Worm (Caenorhabditis elegans): ENCODE results near the gene srx-66.

srx-66 gene

DNA sequence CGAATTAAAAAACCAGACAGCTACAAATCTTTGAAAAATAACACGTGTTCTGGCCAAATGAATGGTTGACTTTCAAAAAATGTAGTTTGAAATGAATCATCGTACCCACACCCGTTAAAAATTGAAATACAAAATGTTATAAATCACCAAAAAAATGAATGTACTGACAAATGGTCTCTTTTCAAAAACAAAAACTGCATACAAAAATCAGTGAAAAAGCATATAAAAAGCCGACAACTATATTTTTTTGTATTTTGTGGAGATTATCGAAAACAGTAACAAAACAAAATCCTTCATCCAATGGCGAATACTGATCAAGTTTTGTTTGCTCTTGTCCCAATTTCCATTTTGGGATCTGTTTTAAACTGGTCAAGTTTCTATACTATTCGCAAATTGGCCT lies at the start of gene srx-66:
Gene srx-66, plus strand, starts transcription at position 301 of the 400 bp plus-strand sequence.
- TF ChIP-seq ZK185.1 (tag; optimal IDR thresholded peaks at IDR 0.05; ENCODE audit: poor library complexity, severe bottlenecking) = no peak
- no peak for TF ChIP-seq ceh-100 (GFP tag; IDR thresholded peaks at IDR 0.05)
- TF ChIP-seq nhr-27 (tag; optimal IDR thresholded peaks at IDR 0.05) = no peak
- no peak for TF ChIP-seq Y53F4B.3 (GFP tag; IDR thresholded peaks at IDR 0.05)
- no peak for TF ChIP-seq hlh-26 (GFP tag; conservative IDR thresholded peaks at IDR 0.05)
- no peak for TF ChIP-seq tbp1 (GFP tag; optimal IDR thresholded peaks at IDR 0.05)
- TF ChIP-seq unc-62 (GFP tag; optimal IDR thresholded peaks at IDR 0.05) = no peak
- TF ChIP-seq C06A6.2 (GFP tag; conservative IDR thresholded peaks at IDR 0.05) = no peak
- TF ChIP-seq pha-4 (tag; optimal IDR thresholded peaks at IDR 0.05) = no peak
- no peak for TF ChIP-seq lin-40 (tag; optimal IDR thresholded peaks at IDR 0.05)
- no peak for TF ChIP-seq zfh-2 (GFP tag; conservative IDR thresholded peaks at IDR 0.05)
- TF ChIP-seq tlf-1 (GFP tag; optimal IDR thresholded peaks at IDR 0.05) = no peak
- no peak for TF ChIP-seq bed-2 (GFP tag; IDR thresholded peaks at IDR 0.05)

DNA sequence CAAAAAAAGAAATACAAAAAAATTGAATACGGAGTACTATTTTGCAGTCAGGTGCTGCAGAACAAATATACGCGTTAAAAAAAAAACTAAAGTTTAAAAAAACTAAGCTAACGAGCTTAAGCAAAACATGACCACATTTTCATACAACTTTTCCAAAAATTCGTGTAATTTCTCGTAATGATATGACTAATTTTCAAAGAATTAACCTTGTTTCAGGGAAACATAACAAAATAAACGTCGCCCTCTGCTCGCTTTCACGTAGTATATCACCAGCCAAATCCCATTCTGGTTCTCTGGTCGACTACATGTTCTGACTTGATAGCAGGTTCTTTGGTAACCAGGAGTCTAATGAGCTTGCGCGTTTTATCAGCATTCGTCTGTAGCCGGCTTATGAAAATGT lies 49.0 kb upstream of the srx-66 start:
- TF ChIP-seq attf-5 (GFP tag; optimal IDR thresholded peaks at IDR 0.05) (no peak), madf-3 (GFP tag; IDR thresholded peaks at IDR 0.05) (no peak), B0035.1 (tag; optimal IDR thresholded peaks at IDR 0.05) (no peak), hrde-1 (tag; optimal IDR thresholded peaks at IDR 0.05; ENCODE audit: borderline replicate concordance) (no peak), bed-2 (GFP tag; IDR thresholded peaks at IDR 0.05) (no peak), lin-54 (GFP tag; optimal IDR thresholded peaks at IDR 0.05) (no peak), die-1 (tag; optimal IDR thresholded peaks at IDR 0.05) (no peak)

DNA sequence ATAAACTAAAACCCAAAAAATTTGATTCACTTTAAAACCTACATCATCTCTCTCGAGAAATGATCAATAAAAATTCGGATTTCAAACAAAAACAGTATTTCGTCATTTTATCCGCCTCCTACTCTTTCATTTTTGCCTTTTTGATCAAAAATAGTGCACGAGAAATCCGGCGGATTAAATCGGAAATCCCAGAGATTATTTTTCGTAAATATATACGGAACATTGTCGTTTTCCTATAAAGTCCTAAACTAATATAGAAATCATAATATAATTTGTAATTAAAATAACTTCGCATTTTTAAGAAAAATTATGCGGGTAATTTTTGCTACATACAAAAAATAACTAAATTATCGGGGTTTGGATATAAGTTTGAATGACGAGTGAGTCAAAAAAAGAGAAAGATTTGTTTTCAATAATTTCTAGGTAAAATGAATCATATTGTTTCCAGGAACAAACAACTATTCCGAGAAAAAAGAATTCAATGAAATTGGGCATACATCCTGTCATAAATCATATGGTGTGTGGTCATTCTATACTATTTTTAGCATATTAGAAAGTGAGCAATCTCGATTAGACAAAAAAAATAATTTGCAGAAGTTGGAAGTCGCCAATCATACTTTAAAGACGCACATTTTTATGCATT lies 45.2 kb upstream of the srx-66 start, which contains the start of gene nhr-158:
Gene nhr-158, minus strand, starts transcription at position 51 of the 643 bp plus-strand sequence.
- TF ChIP-seq nhr-179 (tag; optimal IDR thresholded peaks at IDR 0.05) = no peak
- no peak for TF ChIP-seq repo-1 (tag; optimal IDR thresholded peaks at IDR 0.05)
- TF ChIP-seq egrh-3 (GFP tag; IDR thresholded peaks at IDR 0.05) = no peak
- no peak for TF ChIP-seq Y53G8AR.9 (GFP tag; conservative IDR thresholded peaks at IDR 0.05)
- TF ChIP-seq snpc-1.3 (tag; optimal IDR thresholded peaks at IDR 0.05; ENCODE audit: insufficient read depth) = no peak
- TF ChIP-seq sptf-2 (GFP tag; optimal IDR thresholded peaks at IDR 0.05) = no peak
- no peak for TF ChIP-seq ets-4 (GFP tag; optimal IDR thresholded peaks at IDR 0.05)
- no peak for TF ChIP-seq let-526 (GFP tag; IDR thresholded peaks at IDR 0.05)
- TF ChIP-seq ceh-27 (GFP tag; optimal IDR thresholded peaks at IDR 0.05) = no peak
- TF ChIP-seq nhr-27 (tag; optimal IDR thresholded peaks at IDR 0.05) = no peak
- TF ChIP-seq xnd-1 (tag; optimal IDR thresholded peaks at IDR 0.05) = no peak
- no peak for TF ChIP-seq snpc-4 (GFP tag; optimal IDR thresholded peaks at IDR 0.05)
- no peak for TF ChIP-seq snpc-4 (tag; optimal IDR thresholded peaks at IDR 0.05)
- TF ChIP-seq rec-8 (tag; optimal IDR thresholded peaks at IDR 0.05) = no peak

DNA sequence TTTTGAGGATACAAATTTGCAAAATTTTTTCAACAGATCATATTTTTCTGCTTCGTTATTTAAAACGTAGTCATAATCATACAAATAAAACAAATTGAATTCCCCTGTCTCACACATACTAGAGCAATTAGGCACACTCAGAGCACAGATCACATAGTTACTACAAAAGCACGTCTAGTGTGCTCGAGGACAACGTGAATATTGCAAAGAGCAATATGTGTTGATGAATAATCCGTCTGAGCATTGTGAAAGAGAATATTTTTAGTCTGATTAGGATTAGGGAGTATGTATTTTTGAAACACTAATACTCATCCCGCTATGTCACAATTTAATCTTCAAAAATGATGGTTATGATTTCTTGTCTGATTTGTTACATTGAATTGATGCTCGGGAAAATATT lies 42.1 kb upstream of the srx-66 start:
- TF ChIP-seq him-1 (tag; optimal IDR thresholded peaks at IDR 0.05) (no peak), F55B11.4 (tag; optimal IDR thresholded peaks at IDR 0.05; ENCODE audit: borderline replicate concordance, insufficient read depth) (no peak), pha-4 (tag; optimal IDR thresholded peaks at IDR 0.05) (no peak), atf-7 (tag; optimal IDR thresholded peaks at IDR 0.05) (no peak), lin-26 (GFP tag; IDR thresholded peaks at IDR 0.05) (no peak)

Data from whole organism, young adult.